Worm (Caenorhabditis elegans) whole organism, young adult: ENCODE data around the gene nhr-198.

Source experiments
- D2030.7 ChIP-seq: fragments of 200-800 bp; sonication (Bioruptor generic); IDR thresholded peaks from 2 replicates; pipeline ENCODE4 v1.3.6; 2022; ENCODE audit warnings: missing genetic modification reagents, missing genetic modification characterization, missing compliant biosample characterization
- K12H6.12 ChIP-seq: fragments of 200-800 bp; sonication (Bioruptor generic); optimal IDR thresholded peaks from 2 replicates; lab custom pipeline; 2018; ENCODE audit warnings: mild to moderate bottlenecking, missing genetic modification characterization, missing compliant biosample characterization
- aptf-2 ChIP-seq: fragments of 200-800 bp; sonication (Bioruptor generic); conservative IDR thresholded peaks from 2 replicates; pipeline ENCODE4 v1.3.6; 2022; ENCODE audit warnings: missing genetic modification reagents, missing genetic modification characterization, missing compliant biosample characterization
- egl-44 ChIP-seq: fragments of 200-800 bp; sonication (Bioruptor generic); IDR thresholded peaks from 2 replicates; pipeline ENCODE4 v1.3.6; 2022; ENCODE audit warnings: missing genetic modification reagents, missing genetic modification characterization, missing compliant biosample characterization
- let-607 ChIP-seq, 2 experiments: fragments of 200-800 bp in 1 of 2; sonication (Bioruptor generic) in 1 of 2; sonication (generic microtip) in 1 of 2; optimal IDR thresholded peaks; 2 replicates each; lab custom pipeline; 2016 to 2018; ENCODE audit warnings: mild to moderate bottlenecking in 2 of 2, missing compliant biosample characterization in 2 of 2, missing genetic modification characterization in 2 of 2, moderate library complexity in 2 of 2, missing genotype in 1 of 2
- mel-28 ChIP-seq: sonication (generic microtip); optimal IDR thresholded peaks from 2 replicates; lab custom pipeline; 2016; ENCODE audit warnings: borderline replicate concordance, mild to moderate bottlenecking, missing genetic modification characterization, missing compliant biosample characterization
- nfyb-1 ChIP-seq: fragments of 200-800 bp; sonication (Bioruptor generic); IDR thresholded peaks from 2 replicates; pipeline ENCODE4 v1.3.6; 2022; ENCODE audit warnings: missing genetic modification reagents, missing genetic modification characterization, missing compliant biosample characterization
- nhr-80 ChIP-seq: sonication (generic microtip); optimal IDR thresholded peaks from 2 replicates; lab custom pipeline; 2016; ENCODE audit warnings: missing genetic modification characterization, missing compliant biosample characterization
- rec-8 ChIP-seq, 2 experiments: sonication (generic microtip); optimal IDR thresholded peaks; 2 replicates each; lab custom pipeline; 2016; ENCODE audit warnings: mild to moderate bottlenecking in 2 of 2, missing genetic modification characterization in 2 of 2, missing genetic modification reagents in 2 of 2, missing genotype in 2 of 2, missing biosample characterization in 1 of 2, missing compliant biosample characterization in 1 of 2, moderate library complexity in 1 of 2
- repo-1 ChIP-seq: sonication (generic microtip); optimal IDR thresholded peaks from 2 replicates; lab custom pipeline; 2017; ENCODE audit warnings: mild to moderate bottlenecking, missing genetic modification characterization, missing compliant biosample characterization
- somi-1 ChIP-seq: fragments of 200-800 bp; sonication (Bioruptor generic); optimal IDR thresholded peaks from 2 replicates; lab custom pipeline; 2018; ENCODE audit warnings: mild to moderate bottlenecking, missing genetic modification characterization, missing compliant biosample characterization
- xnd-1 ChIP-seq: sonication (generic microtip); optimal IDR thresholded peaks from 2 replicates; lab custom pipeline; 2016; ENCODE audit warnings: missing genotype, missing genetic modification reagents, missing genetic modification characterization, missing compliant biosample characterization
- ztf-26 ChIP-seq: sonication (generic microtip); optimal IDR thresholded peaks from 2 replicates; lab custom pipeline; 2017; ENCODE audit warnings: missing genetic modification characterization, missing compliant biosample characterization

DNA sequence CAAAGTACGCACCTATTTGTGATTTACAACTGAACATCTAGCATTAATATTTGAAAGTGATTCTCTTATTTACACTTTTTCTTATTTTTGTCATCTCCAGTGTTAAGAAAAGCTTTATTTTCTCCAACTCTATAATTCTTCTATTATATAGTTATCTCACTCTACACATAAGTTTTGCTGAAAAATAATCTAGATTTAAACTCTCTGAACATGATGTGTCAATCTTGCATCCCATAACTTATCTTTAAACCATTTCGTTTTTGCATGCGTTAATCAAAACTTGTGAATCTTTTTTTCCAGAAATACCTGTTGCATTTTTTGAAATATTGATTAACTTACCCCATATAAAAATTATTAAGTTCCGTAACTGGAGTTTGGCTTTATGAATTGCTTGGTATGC is 3.8 kb upstream of the nhr-198 start, which contains the start of gene nhr-268:
- TF ChIP-seq repo-1 (no peak), mel-28 (no peak), D2030.7 (GFP tag; lab: Robert Waterston, UW) (no peak), somi-1 (GFP tag; lab: Kevin White, UChicago) (no peak), let-607 (tag; optimal IDR thresholded peaks at IDR 0.05; lab: Kevin White, UChicago) (no peak), rec-8 (tag; optimal IDR thresholded peaks at IDR 0.05; lab: Kevin White, UChicago) (no peak), aptf-2 (GFP tag; lab: Robert Waterston, UW) (no peak), nfyb-1 (GFP tag; lab: Robert Waterston, UW) (no peak), ztf-26 (tag; lab: Kevin White, UChicago) (no peak), nhr-80 (tag; lab: Kevin White, UChicago) (no peak), egl-44 (no peak), K12H6.12 (no peak), xnd-1 (tag; lab: Kevin White, UChicago) (no peak)
